Fruit fly (Drosophila melanogaster): Measurements from ENCODE around the gene CG43249.
A peak's percentile ranks its signal among the peaks of the same experiment; 100 is the strongest.

dm6 chr3L:16268106-16268733 is 35.9 kb upstream of the CG43249 start, which contains the start of gene CG4950:
- TF ChIP-seq CG8319 (GFP tag; optimal IDR thresholded peaks at IDR 0.05) = no peak
- TF ChIP-seq CG11762 (GFP tag; optimal IDR thresholded peaks at IDR 0.05; ENCODE audit: insufficient read depth) = no peak
- peak; percentile 25 for TF ChIP-seq CG6276 (GFP tag; optimal IDR thresholded peaks at IDR 0.05)
- TF ChIP-seq Blimp-1 (GFP tag; optimal IDR thresholded peaks at IDR 0.05) = no peak
- TF ChIP-seq Ets21C (GFP tag; optimal IDR thresholded peaks at IDR 0.05) = no peak
- no peak for TF ChIP-seq Lpt (GFP tag; optimal IDR thresholded peaks at IDR 0.05)
- TF ChIP-seq dac (GFP tag; optimal IDR thresholded peaks at IDR 0.05) = no peak
- TF ChIP-seq esn (GFP tag; optimal IDR thresholded peaks at IDR 0.05) = no peak
- no peak for TF ChIP-seq CG7368 (GFP tag; optimal IDR thresholded peaks at IDR 0.05)
- TF ChIP-seq CG6808 (GFP tag; optimal IDR thresholded peaks at IDR 0.05) = peak; percentile 41
- peak; percentile 8 for TF ChIP-seq CG31627 (GFP tag; optimal IDR thresholded peaks at IDR 0.05)
- TF ChIP-seq CG6163 (GFP tag; IDR thresholded peaks at IDR 0.05) = 0 out of 3 replicates have a peak, but pooled peaks have one; percentile 20
- peak; percentile 11 for TF ChIP-seq Smox (GFP tag; optimal IDR thresholded peaks at IDR 0.05)
